Worm (Caenorhabditis elegans): ENCODE data around the gene F10G2.10.

DNA sequence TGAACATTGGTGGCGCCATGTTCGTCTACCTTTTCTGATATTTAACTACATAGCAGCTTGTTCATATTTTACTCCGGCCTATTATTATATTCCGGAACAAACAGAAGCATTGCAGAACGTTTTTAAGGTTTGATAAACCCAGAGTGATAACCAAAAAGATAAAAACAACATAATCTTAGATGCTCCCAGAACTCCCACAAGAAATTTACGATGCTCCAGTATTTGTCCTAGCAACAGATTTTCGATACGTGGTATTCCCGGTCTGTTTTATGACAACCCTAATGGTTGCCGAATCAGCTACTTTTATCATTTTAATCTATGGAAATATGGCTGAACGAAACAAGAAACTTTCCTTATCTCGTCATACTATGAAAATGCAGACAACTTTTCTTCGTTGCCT is 31.6 kb downstream of the F10G2.10 start:
- TF ChIP-seq ref-1 (GFP tag; conservative IDR thresholded peaks at IDR 0.05), result no peak
- TF ChIP-seq T22C8.4 (GFP tag; IDR thresholded peaks at IDR 0.05), result no peak
- no peak for TF ChIP-seq ztf-23 (GFP tag; IDR thresholded peaks at IDR 0.05)
- TF ChIP-seq med-1 (GFP tag; optimal IDR thresholded peaks at IDR 0.05; ENCODE audit: insufficient read depth), result no peak

Data from whole organism, midembryonic.